Fruit fly (Drosophila melanogaster) whole organism, embryonic: ENCODE measurements around the gene Grip128.

Source experiments
- Abd-B ChIP-seq: fragments of 200-800 bp; sonication (Bioruptor generic); optimal IDR thresholded peaks from 2 replicates; lab custom pipeline; 2018; ENCODE audit warnings: missing biosample characterization, mild to moderate bottlenecking, missing genetic modification characterization, moderate library complexity
- Asciz ChIP-seq: fragments of 200-800 bp; sonication (Bioruptor generic); optimal IDR thresholded peaks from 2 replicates; lab custom pipeline; 2017; ENCODE audit warnings: missing biosample characterization, mild to moderate bottlenecking, missing genetic modification characterization, missing genetic modification reagents
- Atf6 ChIP-seq: fragments of 200-800 bp; sonication (Bioruptor generic); IDR thresholded peaks from 2 replicates; pipeline ENCODE4 v1.3.6; 2022; ENCODE audit warnings: missing biosample characterization, missing genetic modification characterization
- B-H1 ChIP-seq: fragments of 200-800 bp; sonication (Bioruptor generic); IDR thresholded peaks from 3 replicates; pipeline ENCODE4 v1.3.6; 2022; ENCODE audit warnings: missing biosample characterization, missing genetic modification characterization
- CG10267 ChIP-seq: fragments of 200-800 bp; sonication (Bioruptor generic); optimal IDR thresholded peaks from 2 replicates; lab custom pipeline; 2018; ENCODE audit warnings: missing biosample characterization, mild to moderate bottlenecking, missing genetic modification characterization, moderate library complexity
- CG10366 ChIP-seq: fragments of 200-800 bp; sonication (Bioruptor generic); IDR thresholded peaks from 2 replicates; pipeline ENCODE4 v1.3.6; 2022; ENCODE audit warnings: missing biosample characterization, missing genetic modification characterization
- CG11398 ChIP-seq: fragments of 200-800 bp; sonication (Bioruptor generic); optimal IDR thresholded peaks from 2 replicates; lab custom pipeline; 2016; ENCODE audit warnings: missing biosample characterization, missing genetic modification characterization
- CG14014 ChIP-seq: fragments of 200-800 bp; sonication (Bioruptor generic); IDR thresholded peaks from 2 replicates; pipeline ENCODE4 v1.3.6; 2022; ENCODE audit warnings: missing biosample characterization, missing genetic modification characterization
- CG16863 ChIP-seq: fragments of 200-800 bp; sonication (Bioruptor generic); optimal IDR thresholded peaks from 3 replicates; lab custom pipeline; 2016; ENCODE audit warnings: missing biosample characterization, missing genetic modification characterization
- CG17802 ChIP-seq: fragments of 200-800 bp; sonication (Bioruptor generic); optimal IDR thresholded peaks from 2 replicates; lab custom pipeline; 2018; ENCODE audit warnings: missing biosample characterization, mild to moderate bottlenecking, missing genetic modification characterization, moderate library complexity
- CG17829 ChIP-seq: fragments of 200-800 bp; optimal IDR thresholded peaks from 2 replicates; lab custom pipeline; 2019; ENCODE audit warnings: missing biosample characterization, mild to moderate bottlenecking, missing genetic modification characterization, moderate library complexity
- CG1792 ChIP-seq: fragments of 200-800 bp; sonication (Bioruptor generic); optimal IDR thresholded peaks from 2 replicates; lab custom pipeline; 2016; ENCODE audit warnings: missing biosample characterization, missing genetic modification characterization
- CG3281 ChIP-seq: fragments of 200-800 bp; sonication (Bioruptor generic); optimal IDR thresholded peaks from 3 replicates; lab custom pipeline; 2017; ENCODE audit warnings: missing biosample characterization, mild to moderate bottlenecking, missing genetic modification characterization
- CG3847 ChIP-seq: fragments of 200-800 bp; sonication (Bioruptor generic); IDR thresholded peaks from 2 replicates; pipeline ENCODE4 v1.3.6; 2022; ENCODE audit warnings: missing biosample characterization, missing genetic modification characterization
- CG4404 ChIP-seq: fragments of 200-800 bp; sonication (Bioruptor generic); IDR thresholded peaks from 2 replicates; pipeline ENCODE4 v1.3.6; 2022; ENCODE audit warnings: missing biosample characterization, missing genetic modification characterization
- CG4424 ChIP-seq: fragments of 200-800 bp; sonication (Bioruptor generic); optimal IDR thresholded peaks from 3 replicates; lab custom pipeline; 2016; ENCODE audit warnings: missing biosample characterization, missing genetic modification characterization
- CG4730 ChIP-seq: fragments of 200-800 bp; sonication (Bioruptor generic); IDR thresholded peaks from 2 replicates; pipeline ENCODE4 v1.3.6; 2022; ENCODE audit warnings: missing biosample characterization, missing genetic modification characterization
- CG6854 ChIP-seq: fragments of 200-800 bp; sonication (Bioruptor generic); optimal IDR thresholded peaks from 3 replicates; lab custom pipeline; 2017; ENCODE audit warnings: missing biosample characterization, mild to moderate bottlenecking, missing genetic modification characterization
- CG7928 ChIP-seq: fragments of 200-800 bp; sonication (Bioruptor generic); optimal IDR thresholded peaks from 2 replicates; lab custom pipeline; 2017; ENCODE audit warnings: missing biosample characterization, mild to moderate bottlenecking, missing genetic modification characterization
- CG7987 ChIP-seq: fragments of 200-800 bp; sonication (Bioruptor generic); optimal IDR thresholded peaks from 2 replicates; lab custom pipeline; 2018; ENCODE audit warnings: missing biosample characterization, mild to moderate bottlenecking, missing genetic modification characterization, moderate library complexity
- CG9797 ChIP-seq: fragments of 200-800 bp; sonication (Bioruptor generic); optimal IDR thresholded peaks from 3 replicates; lab custom pipeline; 2018; ENCODE audit warnings: missing biosample characterization, mild to moderate bottlenecking, missing genetic modification characterization
- D ChIP-seq, 2 experiments: fragments of 200-800 bp in 1 of 2; fragments of >200 bp in 1 of 2; sonication (Bioruptor generic) in 1 of 2; optimal IDR thresholded peaks; 2 replicates in 1 of 2; 3 replicates in 1 of 2; lab custom pipeline; 2017; ENCODE audit warnings: mild to moderate bottlenecking in 1 of 2, missing biosample characterization in 1 of 2, missing genetic modification characterization in 1 of 2, missing genetic modification reagents in 1 of 2
- Deaf1 ChIP-seq: fragments of 200-800 bp; optimal IDR thresholded peaks from 3 replicates; lab custom pipeline; 2019; ENCODE audit warnings: missing biosample characterization, mild to moderate bottlenecking, missing genetic modification characterization, moderate library complexity
- Dek ChIP-seq: fragments of 200-800 bp; sonication (Bioruptor generic); optimal IDR thresholded peaks from 3 replicates; lab custom pipeline; 2019; ENCODE audit warnings: missing biosample characterization, mild to moderate bottlenecking, missing genetic modification characterization, moderate library complexity
- Doc3 ChIP-seq: fragments of 200-800 bp; sonication (Bioruptor generic); IDR thresholded peaks from 3 replicates; pipeline ENCODE4 v1.3.6; 2022; ENCODE audit warnings: missing biosample characterization, missing genetic modification characterization; ENCODE audit not compliant: partially characterized antibody
- HmgD ChIP-seq: fragments of 200-800 bp; sonication (Bioruptor generic); optimal IDR thresholded peaks from 3 replicates; lab custom pipeline; 2016; ENCODE audit warnings: missing biosample characterization, missing genetic modification characterization
- HmgZ ChIP-seq: fragments of 200-800 bp; sonication (Bioruptor generic); optimal IDR thresholded peaks from 2 replicates; lab custom pipeline; 2018; ENCODE audit warnings: missing biosample characterization, mild to moderate bottlenecking, missing genetic modification characterization
- Hsf ChIP-seq: fragments of 200-800 bp; sonication (Bioruptor generic); optimal IDR thresholded peaks from 3 replicates; lab custom pipeline; 2016; ENCODE audit warnings: missing biosample characterization, missing genetic modification characterization
- Kr ChIP-seq: fragments of 200-800 bp; sonication (Bioruptor generic); optimal IDR thresholded peaks from 2 replicates; lab custom pipeline; 2017; ENCODE audit warnings: missing biosample characterization, mild to moderate bottlenecking, missing genetic modification characterization
- Nf-YC ChIP-seq: fragments of 200-800 bp; optimal IDR thresholded peaks from 3 replicates; lab custom pipeline; 2019; ENCODE audit warnings: missing biosample characterization, mild to moderate bottlenecking, missing genetic modification characterization, moderate library complexity
- Oaz ChIP-seq: fragments of 200-800 bp; sonication (Bioruptor generic); IDR thresholded peaks from 2 replicates; pipeline ENCODE4 v1.3.6; 2022; ENCODE audit warnings: missing biosample characterization, missing genetic modification characterization
- PHDP ChIP-seq: fragments of 200-800 bp; sonication (Bioruptor generic); optimal IDR thresholded peaks from 3 replicates; lab custom pipeline; 2018; ENCODE audit warnings: missing biosample characterization, mild to moderate bottlenecking, missing genetic modification characterization, moderate library complexity
- Stat92E ChIP-seq, 3 experiments: fragments of >200 bp in 2 of 3; fragments of 200-800 bp in 1 of 3; sonication (Bioruptor generic) in 1 of 3; optimal IDR thresholded peaks; 2 replicates each; lab custom pipeline; 2017 to 2019; ENCODE audit warnings: missing biosample characterization in 3 of 3, missing genetic modification characterization in 3 of 3, mild to moderate bottlenecking in 1 of 3, moderate library complexity in 1 of 3
- Trl ChIP-seq, 3 experiments: fragments of >200 bp in 2 of 3; fragments of 200-800 bp in 1 of 3; sonication (Bioruptor generic) in 1 of 3; optimal IDR thresholded peaks; 2 replicates in 1 of 3; 3 replicates in 2 of 3; lab custom pipeline; 2016 to 2017; ENCODE audit warnings: missing biosample characterization in 1 of 3, missing genetic modification characterization in 1 of 3
- bcd ChIP-seq: fragments of 200-800 bp; sonication (Bioruptor generic); optimal IDR thresholded peaks from 2 replicates; lab custom pipeline; 2017; ENCODE audit warnings: missing biosample characterization, mild to moderate bottlenecking, missing genetic modification characterization
- crp ChIP-seq, 2 experiments: fragments of 200-800 bp; sonication (Bioruptor generic); optimal IDR thresholded peaks; 2 replicates in 1 of 2; 3 replicates in 1 of 2; lab custom pipeline; 2017; ENCODE audit warnings: missing biosample characterization in 2 of 2, missing genetic modification characterization in 2 of 2, mild to moderate bottlenecking in 1 of 2, moderate library complexity in 1 of 2
- fru ChIP-seq: fragments of >200 bp; optimal IDR thresholded peaks from 2 replicates; lab custom pipeline; 2017
- ham ChIP-seq: fragments of 200-800 bp; sonication (Bioruptor generic); IDR thresholded peaks from 2 replicates; pipeline ENCODE4 v1.3.6; 2022; ENCODE audit warnings: missing biosample characterization, missing genetic modification characterization
- hkb ChIP-seq, 2 experiments: fragments of 200-800 bp in 1 of 2; fragments of >200 bp in 1 of 2; sonication (Bioruptor generic) in 1 of 2; IDR thresholded peaks in 1 of 2; optimal IDR thresholded peaks in 1 of 2; 2 replicates each; pipeline versions ENCODE4 v1.3.6 to Lab custom; 2017 to 2022; ENCODE audit warnings: missing biosample characterization in 1 of 2, missing genetic modification characterization in 1 of 2
- insv ChIP-seq, 2 experiments: fragments of 200-800 bp; sonication (Bioruptor generic); optimal IDR thresholded peaks; 3 replicates each; lab custom pipeline; 2016 to 2018; ENCODE audit warnings: missing biosample characterization in 2 of 2, missing genetic modification characterization in 2 of 2
- kay ChIP-seq: fragments of 200-800 bp; sonication (Bioruptor generic); optimal IDR thresholded peaks from 2 replicates; lab custom pipeline; 2016; ENCODE audit warnings: missing biosample characterization, missing genetic modification characterization
- kni ChIP-seq: fragments of 200-800 bp; sonication (Bioruptor generic); optimal IDR thresholded peaks from 3 replicates; lab custom pipeline; 2017; ENCODE audit warnings: mild to moderate bottlenecking, missing biosample characterization, missing genetic modification reagents, missing genetic modification characterization
- onecut ChIP-seq: fragments of 200-800 bp; sonication (Bioruptor generic); IDR thresholded peaks from 2 replicates; pipeline ENCODE4 v1.3.6; 2022; ENCODE audit warnings: missing biosample characterization, missing genetic modification characterization
- otp ChIP-seq: fragments of 200-800 bp; sonication (Bioruptor generic); IDR thresholded peaks from 3 replicates; pipeline ENCODE4, ENCODE4 v1.3.6; 2022; ENCODE audit warnings: missing biosample characterization, missing genetic modification characterization
- pfk ChIP-seq: fragments of 200-800 bp; sonication (Bioruptor generic); optimal IDR thresholded peaks from 2 replicates; lab custom pipeline; 2018; ENCODE audit warnings: missing biosample characterization, mild to moderate bottlenecking, missing genetic modification characterization, moderate library complexity
- ranshi ChIP-seq: fragments of 200-800 bp; sonication (Bioruptor generic); IDR thresholded peaks from 2 replicates; pipeline ENCODE4 v1.3.6; 2022; ENCODE audit warnings: missing biosample characterization, missing genetic modification characterization
- row ChIP-seq: fragments of 200-800 bp; sonication (Bioruptor generic); IDR thresholded peaks from 3 replicates; pipeline ENCODE4 v1.3.6; 2022; ENCODE audit warnings: missing biosample characterization, missing genetic modification characterization
- ssp ChIP-seq: fragments of 200-800 bp; sonication (Bioruptor generic); IDR thresholded peaks from 2 replicates; pipeline ENCODE4 v1.3.6; 2022; ENCODE audit warnings: missing biosample characterization, missing genetic modification characterization
- yki ChIP-seq: fragments of >200 bp; optimal IDR thresholded peaks from 3 replicates; lab custom pipeline; 2018
- zen2 ChIP-seq: fragments of 200-800 bp; sonication (Bioruptor generic); IDR thresholded peaks from 3 replicates; pipeline ENCODE4 v1.3.6; 2022; ENCODE audit warnings: missing biosample characterization, missing genetic modification characterization; ENCODE audit not compliant: partially characterized antibody

Gene Grip128

DNA sequence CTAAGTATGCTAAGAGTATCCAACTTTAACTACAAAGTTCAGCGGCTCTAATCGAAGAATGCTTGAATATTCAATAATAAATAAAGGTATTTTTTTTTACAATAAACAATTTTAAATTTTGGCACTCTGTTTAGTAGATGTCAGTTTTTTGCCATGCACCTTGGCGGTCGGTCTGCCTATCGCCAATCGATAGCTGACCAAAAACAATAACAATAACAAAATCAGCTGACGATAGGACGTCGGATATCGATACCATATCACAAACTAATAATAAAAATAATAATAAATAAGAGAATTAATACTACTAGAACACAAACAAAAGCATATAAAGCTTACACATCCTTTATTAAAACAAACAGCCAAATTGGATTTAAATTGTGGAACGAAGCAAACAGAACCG, 14.8 kb upstream of the Grip128 start, which contains the start of gene Gmap (continued):
- TF ChIP-seq HmgD (GFP tag; lab: Kevin White, UChicago) (no peak), CG3847 (no peak), hkb (optimal IDR thresholded peaks at IDR 0.05; lab: Kevin White, UChicago) (no peak), hkb (GFP tag; IDR thresholded peaks at IDR 0.05; lab: Robert Waterston, UW) (no peak), ranshi (no peak), row (peak; percentile 14; the same call in 1 of the 3 replicates), ham (no peak), CG10366 (GFP tag; lab: Robert Waterston, UW) (no peak), insv (GFP tag; optimal IDR thresholded peaks at IDR 0.05; lab: Kevin White, UChicago) (no peak), Oaz (no peak), CG16863 (GFP tag; lab: Kevin White, UChicago) (no peak), ssp (GFP tag; lab: Robert Waterston, UW) (no peak), CG14014 (GFP tag; lab: Robert Waterston, UW) (no peak), crp (GFP tag; optimal IDR thresholded peaks at IDR 0.05; lab: Kevin White, UChicago) (peak in 1 of 2 experiments; percentile 84), pfk (GFP tag; lab: Kevin White, UChicago) (no peak), kay (no peak), D (optimal IDR thresholded peaks at IDR 0.05; lab: Kevin White, UChicago) (no peak), D (GFP tag; optimal IDR thresholded peaks at IDR 0.05; lab: Kevin White, UChicago) (no peak), kni (GFP tag; lab: Kevin White, UChicago) (no peak), CG4730 (GFP tag; lab: Robert Waterston, UW) (no peak), CG10267 (tag; lab: Kevin White, UChicago) (peak; percentile 10), CG1792 (GFP tag; lab: Kevin White, UChicago) (no peak), bcd (GFP tag; lab: Kevin White, UChicago) (no peak), Stat92E (GFP tag; optimal IDR thresholded peaks at IDR 0.05; lab: Kevin White, UChicago) (no peak), HmgZ (peak; percentile 33), Kr (GFP tag; lab: Kevin White, UChicago) (no peak), Nf-YC (tag; lab: Kevin White, UChicago) (peak; percentile 20), Doc3 (peak; percentile 57; the same call in 2 of the 3 replicates), otp (GFP tag; lab: Robert Waterston, UW) (no peak), B-H1 (GFP tag; lab: Robert Waterston, UW) (no peak), PHDP (tag; lab: Kevin White, UChicago) (no peak), Dek (no peak), Atf6 (GFP tag; lab: Robert Waterston, UW) (no peak), CG7987 (GFP tag; lab: Kevin White, UChicago) (no peak), Abd-B (no peak), CG3281 (no peak), CG11398 (GFP tag; lab: Kevin White, UChicago) (no peak), onecut (no peak), CG6854 (GFP tag; lab: Kevin White, UChicago) (no peak), yki (lab: Kevin White, UChicago) (no peak), CG9797 (no peak), Deaf1 (tag; lab: Kevin White, UChicago) (no peak), Hsf (no peak), Trl (optimal IDR thresholded peaks at IDR 0.05; lab: Kevin White, UChicago) (no peak), Trl (GFP tag; optimal IDR thresholded peaks at IDR 0.05; lab: Kevin White, UChicago) (no peak), CG4404 (GFP tag; lab: Robert Waterston, UW) (no peak), fru (lab: Kevin White, UChicago) (no peak), CG17802 (tag; lab: Kevin White, UChicago) (no peak), CG7928 (GFP tag; lab: Kevin White, UChicago) (no peak), CG17829 (no peak), CG4424 (GFP tag; lab: Kevin White, UChicago) (no peak), zen2 (GFP tag; lab: Robert Waterston, UW) (peak; percentile 78), Asciz (GFP tag; lab: Kevin White, UChicago) (no peak)
